Worm (Caenorhabditis elegans) whole organism, L2 larva: ENCODE data around the gene H03G16.6.

Experiments
- C34F6.9 ChIP-seq: fragments of 150-350 bp; optimal IDR thresholded peaks from 2 replicates; lab custom pipeline; 2014; ENCODE audit warnings: missing biosample characterization, missing genetic modification characterization
- F13H6.1 ChIP-seq: sonication (generic microtip); optimal IDR thresholded peaks from 2 replicates; lab custom pipeline; 2016; ENCODE audit warnings: missing genetic modification characterization, missing compliant biosample characterization
- R02D3.7 ChIP-seq: fragments of 150-350 bp; optimal IDR thresholded peaks from 2 replicates; lab custom pipeline; 2014; ENCODE audit warnings: missing biosample characterization, missing genetic modification characterization
- ZK546.5 ChIP-seq: sonication (generic microtip); optimal IDR thresholded peaks from 2 replicates; lab custom pipeline; 2017; ENCODE audit warnings: missing biosample characterization, missing genetic modification characterization
- alr-1 ChIP-seq: fragments of 150-350 bp; optimal IDR thresholded peaks from 2 replicates; lab custom pipeline; 2014; ENCODE audit warnings: missing biosample characterization, missing genetic modification characterization
- aly-2 ChIP-seq: fragments of 150-350 bp; optimal IDR thresholded peaks from 2 replicates; lab custom pipeline; 2014; ENCODE audit warnings: missing biosample characterization, missing genetic modification characterization
- blmp-1 ChIP-seq: sonication (generic microtip); optimal IDR thresholded peaks from 2 replicates; lab custom pipeline; 2017; ENCODE audit warnings: missing genetic modification characterization, mild to moderate bottlenecking, missing compliant biosample characterization, antibody characterized with exemption, moderate library complexity; ENCODE audit not compliant: insufficient read depth
- ceh-16 ChIP-seq: fragments of 150-350 bp; optimal IDR thresholded peaks from 2 replicates; lab custom pipeline; 2014; ENCODE audit warnings: missing biosample characterization, missing genetic modification characterization
- crh-2 ChIP-seq: sonication (generic microtip); optimal IDR thresholded peaks from 2 replicates; lab custom pipeline; 2017; ENCODE audit warnings: missing biosample characterization, missing genetic modification characterization
- dmd-4 ChIP-seq: sonication (generic microtip); optimal IDR thresholded peaks from 2 replicates; lab custom pipeline; 2017; ENCODE audit warnings: missing biosample characterization, missing genetic modification characterization
- egl-27 ChIP-seq: sonication (generic microtip); optimal IDR thresholded peaks from 3 replicates; lab custom pipeline; 2017; ENCODE audit warnings: missing biosample characterization, missing genetic modification reagents, missing genetic modification characterization
- elt-1 ChIP-seq: fragments of 150-350 bp; optimal IDR thresholded peaks from 2 replicates; lab custom pipeline; 2014; ENCODE audit warnings: missing biosample characterization, missing genetic modification characterization
- fos-1 ChIP-seq: fragments of 150-350 bp; optimal IDR thresholded peaks from 2 replicates; lab custom pipeline; 2014; ENCODE audit warnings: missing biosample characterization, missing genetic modification characterization
- lin-11 ChIP-seq: fragments of 150-350 bp; sonication (generic microtip); optimal IDR thresholded peaks from 2 replicates; lab custom pipeline; 2014; ENCODE audit warnings: missing biosample characterization, missing genetic modification characterization, inconsistent platforms, mixed read lengths
- lin-13 ChIP-seq: fragments of 150-350 bp; optimal IDR thresholded peaks from 2 replicates; lab custom pipeline; 2014; ENCODE audit warnings: missing biosample characterization, missing genetic modification reagents, missing genetic modification characterization
- lin-39 ChIP-seq: fragments of 150-350 bp; optimal IDR thresholded peaks from 2 replicates; lab custom pipeline; 2014; ENCODE audit warnings: missing biosample characterization, missing genetic modification reagents, missing genetic modification characterization
- lsy-2 ChIP-seq, 2 experiments: fragments of 150-350 bp in 1 of 2; sonication (generic microtip) in 1 of 2; optimal IDR thresholded peaks; 2 replicates each; lab custom pipeline; 2014 to 2017; ENCODE audit warnings: missing biosample characterization in 2 of 2, missing genetic modification characterization in 2 of 2
- mbf-1 ChIP-seq: sonication (generic microtip); optimal IDR thresholded peaks from 2 replicates; lab custom pipeline; 2017; ENCODE audit warnings: missing biosample characterization, missing genetic modification characterization
- nhr-11 ChIP-seq: fragments of 150-350 bp; optimal IDR thresholded peaks from 2 replicates; lab custom pipeline; 2014; ENCODE audit warnings: missing biosample characterization, missing genetic modification characterization
- nhr-12 ChIP-seq: fragments of 150-350 bp; optimal IDR thresholded peaks from 2 replicates; lab custom pipeline; 2014; ENCODE audit warnings: missing biosample characterization, missing genetic modification characterization
- nhr-129 ChIP-seq: fragments of 150-350 bp; optimal IDR thresholded peaks from 2 replicates; lab custom pipeline; 2014; ENCODE audit warnings: missing biosample characterization, missing genetic modification characterization
- nhr-21 ChIP-seq: fragments of 150-350 bp; optimal IDR thresholded peaks from 2 replicates; lab custom pipeline; 2014; ENCODE audit warnings: missing biosample characterization, missing genetic modification characterization
- nhr-237 ChIP-seq: fragments of 150-350 bp; optimal IDR thresholded peaks from 2 replicates; lab custom pipeline; 2014; ENCODE audit warnings: missing biosample characterization, missing genetic modification characterization
- nhr-25 ChIP-seq: fragments of 150-350 bp; sonication (generic microtip); optimal IDR thresholded peaks from 3 replicates; lab custom pipeline; 2014; ENCODE audit warnings: missing biosample characterization, missing genetic modification characterization
- nhr-6 ChIP-seq: fragments of 150-350 bp; optimal IDR thresholded peaks from 2 replicates; lab custom pipeline; 2014; ENCODE audit warnings: missing biosample characterization, missing genetic modification characterization
- nhr-77 ChIP-seq: fragments of 150-350 bp; optimal IDR thresholded peaks from 2 replicates; lab custom pipeline; 2014; ENCODE audit warnings: missing biosample characterization, missing genetic modification characterization
- peb-1 ChIP-seq: fragments of 150-350 bp; optimal IDR thresholded peaks from 2 replicates; lab custom pipeline; 2014; ENCODE audit warnings: missing biosample characterization, missing genetic modification characterization
- sem-4 ChIP-seq: fragments of 150-350 bp; optimal IDR thresholded peaks from 2 replicates; lab custom pipeline; 2014; ENCODE audit warnings: missing biosample characterization, missing genetic modification reagents, missing genetic modification characterization
- sma-3 ChIP-seq: sonication (generic microtip); optimal IDR thresholded peaks from 2 replicates; lab custom pipeline; 2016; ENCODE audit warnings: missing genetic modification reagents, missing genetic modification characterization, missing compliant biosample characterization
- sma-9 ChIP-seq, 2 experiments: fragments of 150-350 bp in 1 of 2; sonication (generic microtip) in 1 of 2; optimal IDR thresholded peaks; 2 replicates each; lab custom pipeline; 2014 to 2016; ENCODE audit warnings: missing genetic modification characterization in 2 of 2, mild to moderate bottlenecking in 1 of 2, missing biosample characterization in 1 of 2, missing compliant biosample characterization in 1 of 2, missing genetic modification reagents in 1 of 2, moderate library complexity in 1 of 2
- unc-39 ChIP-seq: fragments of 150-350 bp; optimal IDR thresholded peaks from 2 replicates; lab custom pipeline; 2014; ENCODE audit warnings: missing biosample characterization, missing genetic modification characterization
- unc-55 ChIP-seq: fragments of 150-350 bp; sonication (generic microtip); optimal IDR thresholded peaks from 3 replicates; lab custom pipeline; 2014; ENCODE audit warnings: missing biosample characterization, missing genetic modification reagents, missing genetic modification characterization
- unc-62 ChIP-seq: fragments of 150-350 bp; optimal IDR thresholded peaks from 2 replicates; lab custom pipeline; 2014; ENCODE audit warnings: missing biosample characterization, missing genetic modification reagents, missing genetic modification characterization
- zag-1 ChIP-seq: fragments of 150-350 bp; optimal IDR thresholded peaks from 2 replicates; lab custom pipeline; 2014; ENCODE audit warnings: missing biosample characterization, missing genetic modification characterization
- ztf-1 ChIP-seq: fragments of 200-800 bp; sonication (Bioruptor generic); conservative IDR thresholded peaks from 2 replicates; pipeline ENCODE4 v1.3.6; 2022; ENCODE audit warnings: missing genetic modification characterization, missing compliant biosample characterization
- ztf-11 ChIP-seq: sonication (generic microtip); optimal IDR thresholded peaks from 2 replicates; lab custom pipeline; 2017; ENCODE audit warnings: missing biosample characterization, missing genetic modification characterization
- ztf-4 ChIP-seq: fragments of 150-350 bp; optimal IDR thresholded peaks from 2 replicates; lab custom pipeline; 2014; ENCODE audit warnings: missing biosample characterization, missing genetic modification characterization

The H03G16.6 gene

ce11 chrX:15078276-15078675 is 25.8 kb downstream of the H03G16.6 start:
- TF ChIP-seq nhr-6 (no peak), sem-4 (no peak), nhr-12 (tag; lab: Kevin White, UChicago) (no peak)

- TF ChIP-seq sma-9 (GFP tag; optimal IDR thresholded peaks at IDR 0.05; lab: Kevin White, UChicago) = peak; percentile 84
- TF ChIP-seq sma-9 (tag; optimal IDR thresholded peaks at IDR 0.05; lab: Kevin White, UChicago) = no peak
- peak; percentile 80 for TF ChIP-seq nhr-25 (tag; lab: Kevin White, UChicago)
- peak in 1 of 2 experiments; percentile 36 for TF ChIP-seq lsy-2 (tag; optimal IDR thresholded peaks at IDR 0.05; lab: Kevin White, UChicago)
- peak; percentile 86 for TF ChIP-seq sma-3 (GFP tag; lab: Kevin White, UChicago)
- TF ChIP-seq nhr-129 (tag; lab: Kevin White, UChicago) = peak; percentile 50
- no peak for TF ChIP-seq alr-1 (tag; lab: Kevin White, UChicago)
- peak; percentile 87 for TF ChIP-seq nhr-21
- TF ChIP-seq ztf-1 (GFP tag; lab: Robert Waterston, UW) = no peak
- no peak for TF ChIP-seq mbf-1
- TF ChIP-seq ceh-16 (tag; lab: Kevin White, UChicago) = no peak
Measured at ce11 chrX:15079406-15079805, 26.9 kb downstream of the H03G16.6 start.

ce11 chrX:15081486-15081885 is 29.0 kb downstream of the H03G16.6 start:
- no peak for TF ChIP-seq dmd-4 (tag; lab: Kevin White, UChicago)
- no peak for TF ChIP-seq lin-39
- no peak for TF ChIP-seq lin-11 (tag; lab: Kevin White, UChicago)
- TF ChIP-seq nhr-6 = no peak
- TF ChIP-seq sma-9 (GFP tag; optimal IDR thresholded peaks at IDR 0.05; lab: Kevin White, UChicago) = peak; percentile 55
- TF ChIP-seq sma-9 (tag; optimal IDR thresholded peaks at IDR 0.05; lab: Kevin White, UChicago) = no peak
- TF ChIP-seq nhr-77 (tag; lab: Kevin White, UChicago) = no peak
- TF ChIP-seq nhr-129 (tag; lab: Kevin White, UChicago) = peak; percentile 13
- no peak for TF ChIP-seq aly-2
- TF ChIP-seq egl-27 (tag; lab: Kevin White, UChicago) = no peak
- TF ChIP-seq nhr-11 (tag; lab: Kevin White, UChicago) = no peak
- no peak for TF ChIP-seq unc-55 (GFP tag; lab: Kevin White, UChicago)
- no peak for TF ChIP-seq crh-2 (tag; lab: Kevin White, UChicago)
- TF ChIP-seq lsy-2 (tag; optimal IDR thresholded peaks at IDR 0.05; lab: Kevin White, UChicago) = no peak
- no peak for TF ChIP-seq ztf-11 (tag; lab: Kevin White, UChicago)
- TF ChIP-seq blmp-1 (tag; lab: Kevin White, UChicago) = no peak
- TF ChIP-seq unc-62 (GFP tag; lab: Kevin White, UChicago) = no peak
- TF ChIP-seq F13H6.1 (tag; lab: Kevin White, UChicago) = no peak
- TF ChIP-seq nhr-21 = peak; percentile 21

ce11 chrX:15083795-15084194 is 31.3 kb downstream of the H03G16.6 start, which contains the start of gene H40L08.1:
H40L08.1 (minus strand) TSS chrX:15084086.
- TF ChIP-seq zag-1 (tag; lab: Kevin White, UChicago) (no peak), R02D3.7 (tag; lab: Kevin White, UChicago) (no peak), ztf-4 (no peak), unc-62 (GFP tag; lab: Kevin White, UChicago) (no peak), ZK546.5 (no peak), mbf-1 (no peak), nhr-11 (tag; lab: Kevin White, UChicago) (no peak), unc-55 (GFP tag; lab: Kevin White, UChicago) (peak; percentile 34), fos-1 (tag; lab: Kevin White, UChicago) (peak; percentile 2), F13H6.1 (tag; lab: Kevin White, UChicago) (no peak), nhr-6 (no peak), sma-9 (GFP tag; optimal IDR thresholded peaks at IDR 0.05; lab: Kevin White, UChicago) (peak; percentile 1), sma-9 (tag; optimal IDR thresholded peaks at IDR 0.05; lab: Kevin White, UChicago) (no peak), crh-2 (tag; lab: Kevin White, UChicago) (no peak), nhr-129 (tag; lab: Kevin White, UChicago) (peak; percentile 9), C34F6.9 (tag; lab: Kevin White, UChicago) (peak; percentile 31), alr-1 (tag; lab: Kevin White, UChicago) (no peak), lin-13 (GFP tag; lab: Kevin White, UChicago) (peak; percentile 7), nhr-77 (tag; lab: Kevin White, UChicago) (no peak), unc-39 (tag; lab: Kevin White, UChicago) (no peak), peb-1 (no peak), elt-1 (no peak), nhr-21 (no peak), nhr-237 (tag; lab: Kevin White, UChicago) (no peak)
- TF ChIP-seq, all 48 proteins: peak for 6
